Fruit fly (Drosophila melanogaster): Measurements from ENCODE around the gene RpS4.

Gene RpS4

dm6 chr3L:13041292-13042067 lies at the start of gene RpS4 (continued):
- peak; percentile 94 for TF ChIP-seq onecut (GFP tag; IDR thresholded peaks at IDR 0.05)
- peak; percentile 95 for TF ChIP-seq CG1603 (tag; optimal IDR thresholded peaks at IDR 0.05)
- peak; percentile 77 for TF ChIP-seq CG10959 (GFP tag; IDR thresholded peaks at IDR 0.05)
- peak; percentile 93 for TF ChIP-seq CG9727 (GFP tag; optimal IDR thresholded peaks at IDR 0.05)
- TF ChIP-seq ind (GFP tag; optimal IDR thresholded peaks at IDR 0.05) = peak; percentile 70
- TF ChIP-seq CG4360 (GFP tag; IDR thresholded peaks at IDR 0.05) = peak; percentile 56
- peak; percentile 97 for TF ChIP-seq CG6813 (GFP tag; optimal IDR thresholded peaks at IDR 0.05)
- TF ChIP-seq D19B (GFP tag; optimal IDR thresholded peaks at IDR 0.05) = peak; percentile 72
- peak; percentile 84 for TF ChIP-seq CG13624 (GFP tag; optimal IDR thresholded peaks at IDR 0.05)
- peak; percentile 81 for TF ChIP-seq CG9817 (tag; optimal IDR thresholded peaks at IDR 0.05)
- peak; percentile 66 for TF ChIP-seq trem (tag; optimal IDR thresholded peaks at IDR 0.05)
- peak; percentile 100 for TF ChIP-seq HLHmδ (GFP tag; optimal IDR thresholded peaks at IDR 0.05)
- peak; percentile 86 for TF ChIP-seq fd102C (GFP tag; optimal IDR thresholded peaks at IDR 0.05)
- peak; percentile 62 for TF ChIP-seq Dip2 (GFP tag; IDR thresholded peaks at IDR 0.05)
- peak; percentile 80 for TF ChIP-seq CG12391 (tag; optimal IDR thresholded peaks at IDR 0.05)
- peak; percentile 90 for TF ChIP-seq CG18599 (GFP tag; optimal IDR thresholded peaks at IDR 0.05)
- peak; percentile 96 for TF ChIP-seq NfI (GFP tag; optimal IDR thresholded peaks at IDR 0.05)
- peak; percentile 95 for TF ChIP-seq fd64A (GFP tag; optimal IDR thresholded peaks at IDR 0.05)
- TF ChIP-seq pfk (GFP tag; optimal IDR thresholded peaks at IDR 0.05) = peak; percentile 85
- TF ChIP-seq HmgD (GFP tag; optimal IDR thresholded peaks at IDR 0.05) = peak; percentile 70
- TF ChIP-seq CG11504 (tag; optimal IDR thresholded peaks at IDR 0.05) = peak; percentile 74
- peak; percentile 83 for TF ChIP-seq pho (GFP tag; optimal IDR thresholded peaks at IDR 0.05)
- TF ChIP-seq Ada2b (GFP tag; IDR thresholded peaks at IDR 0.05) = peak; percentile 53
- peak; percentile 75 for TF ChIP-seq Dip3 (GFP tag; optimal IDR thresholded peaks at IDR 0.05)
- peak; percentile 75 for TF ChIP-seq HLH54F (GFP tag; optimal IDR thresholded peaks at IDR 0.05)
- peak; percentile 36 for TF ChIP-seq tx (GFP tag; optimal IDR thresholded peaks at IDR 0.05)
- TF ChIP-seq fd3F (GFP tag; optimal IDR thresholded peaks at IDR 0.05) = peak; percentile 76
- peak; percentile 91 for TF ChIP-seq vvl (GFP tag; IDR thresholded peaks at IDR 0.05)
- TF ChIP-seq ab (GFP tag; optimal IDR thresholded peaks at IDR 0.05) = peak; percentile 60
- TF ChIP-seq CG2712 (tag; optimal IDR thresholded peaks at IDR 0.05) = peak; percentile 78
- peak; percentile 85 for TF ChIP-seq Rx (GFP tag; IDR thresholded peaks at IDR 0.05)
- TF ChIP-seq CG4282 (GFP tag; optimal IDR thresholded peaks at IDR 0.05) = peak; percentile 68
- peak; percentile 95 for TF ChIP-seq CG17328 (GFP tag; IDR thresholded peaks at IDR 0.05)
- peak; percentile 53 for TF ChIP-seq BEAF-32 (GFP tag; optimal IDR thresholded peaks at IDR 0.05)
- peak; percentile 81 for TF ChIP-seq Atf6 (GFP tag; IDR thresholded peaks at IDR 0.05)
- TF ChIP-seq CG2678 (tag; optimal IDR thresholded peaks at IDR 0.05) = peak; percentile 78
- peak; percentile 95 for TF ChIP-seq CG3281 (GFP tag; optimal IDR thresholded peaks at IDR 0.05)
- peak; percentile 92 for TF ChIP-seq CG3407 (GFP tag; optimal IDR thresholded peaks at IDR 0.05)
- TF ChIP-seq Antp (GFP tag; optimal IDR thresholded peaks at IDR 0.05) = peak; percentile 80
- TF ChIP-seq CG10209 (GFP tag; optimal IDR thresholded peaks at IDR 0.05) = peak; percentile 90
- peak; percentile 80 for TF ChIP-seq CG8089 (GFP tag; optimal IDR thresholded peaks at IDR 0.05)
- TF ChIP-seq Ptx1 (GFP tag; IDR thresholded peaks at IDR 0.05) = peak; percentile 73
- no peak for TF ChIP-seq unc-4 (GFP tag; IDR thresholded peaks at IDR 0.05; ENCODE audit: partially characterized antibody)
- peak; percentile 77 for TF ChIP-seq CG17612 (GFP tag; IDR thresholded peaks at IDR 0.05)
- peak; percentile 74 for TF ChIP-seq lilli (GFP tag; optimal IDR thresholded peaks at IDR 0.05)
- TF ChIP-seq crc (GFP tag; optimal IDR thresholded peaks at IDR 0.05) = peak; percentile 72
- peak; percentile 96 for TF ChIP-seq Fer1 (GFP tag; optimal IDR thresholded peaks at IDR 0.05)
- peak; percentile 82 for TF ChIP-seq CG14050 (GFP tag; IDR thresholded peaks at IDR 0.05)
- peak; percentile 73 for TF ChIP-seq CG7372 (GFP tag; IDR thresholded peaks at IDR 0.05)
